Worm (Caenorhabditis elegans) whole organism, late embryonic: ENCODE data around the gene erd-2.2.

ENCODE experiments used
- C08G9.2 ChIP-seq: sonication (generic microtip); optimal IDR thresholded peaks from 2 replicates; lab custom pipeline; 2016; ENCODE audit warnings: mild to moderate bottlenecking, missing genetic modification characterization, moderate library complexity, missing compliant biosample characterization
- ceh-9 ChIP-seq: sonication (generic microtip); optimal IDR thresholded peaks from 2 replicates; lab custom pipeline; 2016; ENCODE audit warnings: mild to moderate bottlenecking, missing genetic modification characterization, inconsistent platforms, missing compliant biosample characterization
- fkh-6 ChIP-seq: sonication (generic microtip); optimal IDR thresholded peaks from 2 replicates; lab custom pipeline; 2016; ENCODE audit warnings: missing genetic modification characterization, missing compliant biosample characterization
- hlh-15 ChIP-seq: sonication (generic microtip); optimal IDR thresholded peaks from 2 replicates; lab custom pipeline; 2016; ENCODE audit warnings: missing genetic modification characterization, missing compliant biosample characterization
- lin-11 ChIP-seq: fragments of 200-800 bp; sonication (Bioruptor generic); optimal IDR thresholded peaks from 2 replicates; lab custom pipeline; 2018; ENCODE audit warnings: mild to moderate bottlenecking, missing genetic modification characterization, missing compliant biosample characterization
- nhr-11 ChIP-seq: fragments of 150-350 bp; optimal IDR thresholded peaks from 2 replicates; lab custom pipeline; 2014; ENCODE audit warnings: missing biosample characterization, missing genetic modification characterization
- npax-4 ChIP-seq: sonication (generic microtip); optimal IDR thresholded peaks from 2 replicates; lab custom pipeline; 2016; ENCODE audit warnings: missing genetic modification characterization, missing compliant biosample characterization
- pax-1 ChIP-seq: fragments of 150-350 bp; optimal IDR thresholded peaks from 2 replicates; lab custom pipeline; 2014; ENCODE audit warnings: missing biosample characterization, missing genetic modification characterization
- pha-2 ChIP-seq: sonication (generic microtip); optimal IDR thresholded peaks from 2 replicates; lab custom pipeline; 2017; ENCODE audit warnings: mild to moderate bottlenecking, missing genetic modification characterization, missing compliant biosample characterization
- ref-2 ChIP-seq: sonication (generic microtip); optimal IDR thresholded peaks from 2 replicates; lab custom pipeline; 2016; ENCODE audit warnings: missing genetic modification characterization, missing compliant biosample characterization
- sox-4 ChIP-seq: sonication (generic microtip); optimal IDR thresholded peaks from 2 replicates; lab custom pipeline; 2017; ENCODE audit warnings: mild to moderate bottlenecking, missing genetic modification characterization, inconsistent platforms, missing compliant biosample characterization
- syd-9 ChIP-seq: sonication (generic microtip); optimal IDR thresholded peaks from 2 replicates; lab custom pipeline; 2016; ENCODE audit warnings: mild to moderate bottlenecking, missing genetic modification characterization, moderate library complexity, missing compliant biosample characterization

DNA sequence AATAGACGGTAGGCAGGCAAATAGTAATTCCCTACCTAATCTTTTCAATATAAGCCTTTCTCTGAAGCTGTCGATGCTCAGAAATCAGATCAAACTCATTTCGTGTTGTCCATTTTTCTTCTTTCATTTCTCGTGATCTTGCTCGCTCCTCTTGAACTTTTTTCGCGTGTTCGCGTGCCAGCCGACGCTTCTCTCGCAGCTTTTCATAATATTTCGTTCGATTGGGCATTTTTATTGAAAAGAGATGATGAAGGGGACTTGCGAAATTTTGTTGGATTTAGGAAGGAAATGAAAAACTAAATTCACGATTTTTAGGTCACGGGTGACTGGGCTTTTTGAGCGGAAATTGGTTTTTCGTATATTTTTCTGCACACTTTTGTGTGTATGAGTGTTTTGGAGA lies 30.1 kb downstream of the erd-2.2 start, which contains the start of gene EGAP1.1:
- TF ChIP-seq npax-4 (tag; lab: Kevin White, UChicago) (no peak), sox-4 (tag; lab: Kevin White, UChicago) (no peak), syd-9 (tag; lab: Kevin White, UChicago) (no peak), hlh-15 (tag; lab: Kevin White, UChicago) (no peak), C08G9.2 (tag; lab: Kevin White, UChicago) (no peak), pha-2 (tag; lab: Kevin White, UChicago) (no peak), ref-2 (tag; lab: Kevin White, UChicago) (no peak), ceh-9 (tag; lab: Kevin White, UChicago) (no peak), pax-1 (tag; lab: Kevin White, UChicago) (no peak), fkh-6 (no peak), nhr-11 (tag; lab: Kevin White, UChicago) (no peak), lin-11 (tag; lab: Kevin White, UChicago) (no peak)
